Worm (Caenorhabditis elegans) whole organism, L3 larva: ENCODE data around the gene Y69H2.15.

Experiments
- R02D3.7 ChIP-seq: fragments of 150-350 bp; optimal IDR thresholded peaks from 2 replicates; lab custom pipeline; 2014; ENCODE audit warnings: missing biosample characterization, missing genetic modification characterization
- ZK546.5 ChIP-seq: sonication (generic microtip); optimal IDR thresholded peaks from 2 replicates; lab custom pipeline; 2017; ENCODE audit warnings: missing biosample characterization, missing genetic modification characterization
- aly-2 ChIP-seq: fragments of 150-350 bp; optimal IDR thresholded peaks from 2 replicates; lab custom pipeline; 2014; ENCODE audit warnings: missing biosample characterization, missing genetic modification characterization
- ceh-16 ChIP-seq: sonication (generic microtip); optimal IDR thresholded peaks from 2 replicates; lab custom pipeline; 2017; ENCODE audit warnings: missing biosample characterization, missing genetic modification characterization
- ceh-28 ChIP-seq: fragments of 150-350 bp; optimal IDR thresholded peaks from 2 replicates; lab custom pipeline; 2014; ENCODE audit warnings: missing biosample characterization, missing genetic modification reagents, missing genetic modification characterization
- ceh-9 ChIP-seq: sonication (generic microtip); optimal IDR thresholded peaks from 2 replicates; lab custom pipeline; 2018; ENCODE audit warnings: missing biosample characterization, missing genetic modification characterization
- daf-12 ChIP-seq: fragments of 150-350 bp; optimal IDR thresholded peaks from 2 replicates; lab custom pipeline; 2014; ENCODE audit warnings: missing biosample characterization, missing genetic modification reagents, missing genetic modification characterization
- egl-27 ChIP-seq: sonication (generic microtip); optimal IDR thresholded peaks from 4 replicates; lab custom pipeline; 2017; ENCODE audit warnings: missing biosample characterization, missing genetic modification reagents, missing genetic modification characterization
- egl-5 ChIP-seq: fragments of 150-350 bp; optimal IDR thresholded peaks from 2 replicates; lab custom pipeline; 2017; ENCODE audit warnings: missing biosample characterization, missing genetic modification reagents, missing genetic modification characterization, inconsistent platforms
- elt-1 ChIP-seq: fragments of 150-350 bp; optimal IDR thresholded peaks from 2 replicates; lab custom pipeline; 2014; ENCODE audit warnings: missing biosample characterization, missing genetic modification characterization
- elt-2 ChIP-seq: sonication (generic microtip); optimal IDR thresholded peaks from 2 replicates; lab custom pipeline; 2016; ENCODE audit warnings: missing genetic modification reagents, mild to moderate bottlenecking, missing genetic modification characterization, missing compliant biosample characterization
- eor-1 ChIP-seq, 2 experiments: fragments of 150-350 bp; optimal IDR thresholded peaks; 2 replicates each; lab custom pipeline; 2014 to 2018; ENCODE audit warnings: missing biosample characterization in 2 of 2, missing genetic modification characterization in 2 of 2
- fkh-10 ChIP-seq: sonication (generic microtip); optimal IDR thresholded peaks from 2 replicates; lab custom pipeline; 2017; ENCODE audit warnings: missing biosample characterization, missing genetic modification reagents, missing genetic modification characterization
- fkh-2 ChIP-seq: fragments of 150-350 bp; optimal IDR thresholded peaks from 2 replicates; lab custom pipeline; 2014; ENCODE audit warnings: missing biosample characterization, missing genetic modification reagents, missing genetic modification characterization
- fos-1 ChIP-seq: fragments of 150-350 bp; optimal IDR thresholded peaks from 2 replicates; lab custom pipeline; 2014; ENCODE audit warnings: missing biosample characterization, missing genetic modification characterization
- hmg-11 ChIP-seq: sonication (generic microtip); optimal IDR thresholded peaks from 2 replicates; lab custom pipeline; 2016; ENCODE audit warnings: missing genetic modification characterization, missing compliant biosample characterization
- jun-1 ChIP-seq: fragments of 150-350 bp; optimal IDR thresholded peaks from 2 replicates; lab custom pipeline; 2014; ENCODE audit warnings: missing biosample characterization, missing genetic modification reagents, missing genetic modification characterization
- lin-15B ChIP-seq: fragments of 150-350 bp; optimal IDR thresholded peaks from 2 replicates; lab custom pipeline; 2014; ENCODE audit warnings: missing biosample characterization, missing genetic modification characterization
- lin-39 ChIP-seq: fragments of 150-350 bp; optimal IDR thresholded peaks from 2 replicates; lab custom pipeline; 2018; ENCODE audit warnings: missing biosample characterization, missing genetic modification reagents, missing genetic modification characterization
- lsy-12 ChIP-seq: sonication (generic microtip); optimal IDR thresholded peaks from 2 replicates; lab custom pipeline; 2016; ENCODE audit warnings: mild to moderate bottlenecking, missing genetic modification characterization, missing compliant biosample characterization
- mdl-1 ChIP-seq: fragments of 150-350 bp; optimal IDR thresholded peaks from 2 replicates; lab custom pipeline; 2014; ENCODE audit warnings: missing biosample characterization, missing genetic modification characterization
- mml-1 ChIP-seq: fragments of 150-350 bp; sonication (generic microtip); optimal IDR thresholded peaks from 3 replicates; lab custom pipeline; 2014; ENCODE audit warnings: missing biosample characterization, missing genetic modification characterization
- nfya-1 ChIP-seq: sonication (generic microtip); optimal IDR thresholded peaks from 2 replicates; lab custom pipeline; 2017; ENCODE audit warnings: missing genetic modification characterization, mild to moderate bottlenecking, missing compliant biosample characterization, antibody characterized with exemption, moderate library complexity; ENCODE audit not compliant: insufficient read depth
- nhr-11 ChIP-seq: fragments of 150-350 bp; optimal IDR thresholded peaks from 2 replicates; lab custom pipeline; 2014; ENCODE audit warnings: missing biosample characterization, missing genetic modification characterization
- nhr-12 ChIP-seq: fragments of 150-350 bp; optimal IDR thresholded peaks from 2 replicates; lab custom pipeline; 2014; ENCODE audit warnings: missing biosample characterization, missing genetic modification characterization
- nhr-23 ChIP-seq: fragments of 150-350 bp; optimal IDR thresholded peaks from 2 replicates; lab custom pipeline; 2014; ENCODE audit warnings: missing biosample characterization, missing genetic modification reagents, missing genetic modification characterization
- nhr-25 ChIP-seq: sonication (generic microtip); optimal IDR thresholded peaks from 2 replicates; lab custom pipeline; 2017; ENCODE audit warnings: missing biosample characterization, missing genetic modification characterization
- nhr-43 ChIP-seq: sonication (generic microtip); optimal IDR thresholded peaks from 2 replicates; lab custom pipeline; 2016; ENCODE audit warnings: mild to moderate bottlenecking, missing genetic modification characterization, missing compliant biosample characterization; ENCODE audit not compliant: poor library complexity, severe bottlenecking
- nhr-76 ChIP-seq: fragments of 150-350 bp; sonication (generic microtip); optimal IDR thresholded peaks from 5 replicates; lab custom pipeline; 2014; ENCODE audit warnings: missing biosample characterization, missing genetic modification characterization
- nhr-77 ChIP-seq: fragments of 150-350 bp; optimal IDR thresholded peaks from 2 replicates; lab custom pipeline; 2014; ENCODE audit warnings: missing biosample characterization, missing genetic modification characterization
- pha-4 ChIP-seq: fragments of 150-350 bp; optimal IDR thresholded peaks from 2 replicates; lab custom pipeline; 2014; ENCODE audit warnings: missing biosample characterization, missing genetic modification reagents, missing genetic modification characterization
- pqm-1 ChIP-seq: fragments of 150-350 bp; optimal IDR thresholded peaks from 2 replicates; lab custom pipeline; 2017; ENCODE audit warnings: missing biosample characterization, missing genetic modification characterization, inconsistent platforms
- sea-2 ChIP-seq: fragments of 150-350 bp; sonication (generic microtip); optimal IDR thresholded peaks from 4 replicates; lab custom pipeline; 2014; ENCODE audit warnings: missing biosample characterization, missing genetic modification reagents, missing genetic modification characterization
- skn-1 ChIP-seq: fragments of 150-350 bp; optimal IDR thresholded peaks from 2 replicates; lab custom pipeline; 2014; ENCODE audit warnings: missing biosample characterization, missing genetic modification characterization
- tbx-2 ChIP-seq: sonication (generic microtip); optimal IDR thresholded peaks from 2 replicates; lab custom pipeline; 2016; ENCODE audit warnings: mild to moderate bottlenecking, missing genetic modification characterization, missing compliant biosample characterization
- unc-39 ChIP-seq: sonication (generic microtip); optimal IDR thresholded peaks from 4 replicates; lab custom pipeline; 2017; ENCODE audit warnings: missing biosample characterization, missing genetic modification characterization
- ztf-11 ChIP-seq: fragments of 150-350 bp; optimal IDR thresholded peaks from 2 replicates; lab custom pipeline; 2014; ENCODE audit warnings: missing biosample characterization, missing genetic modification characterization
- ztf-4 ChIP-seq: fragments of 150-350 bp; optimal IDR thresholded peaks from 2 replicates; lab custom pipeline; 2014; ENCODE audit warnings: missing biosample characterization, missing genetic modification characterization

The Y69H2.15 gene

ce11 chrV:18664026-18664425 is 37.4 kb upstream of the Y69H2.15 start, which contains the start of gene Y69H2.3:
Y69H2.3 (minus strand) TSS chrV:18664126.
- TF ChIP-seq daf-12, result no peak
- no peak for TF ChIP-seq ceh-9 (tag; lab: Kevin White, UChicago)
- TF ChIP-seq mml-1 (tag; lab: Kevin White, UChicago), result no peak
- no peak for TF ChIP-seq lsy-12 (tag; lab: Kevin White, UChicago)
- no peak for TF ChIP-seq pha-4
- no peak for TF ChIP-seq pqm-1 (tag; lab: Kevin White, UChicago)
- TF ChIP-seq ZK546.5 (tag; lab: Kevin White, UChicago), result no peak
- no peak for TF ChIP-seq aly-2
- no peak for TF ChIP-seq nhr-76
- no peak for TF ChIP-seq nhr-77 (tag; lab: Kevin White, UChicago)
- TF ChIP-seq mdl-1 (tag; lab: Kevin White, UChicago), result no peak
- no peak for TF ChIP-seq elt-1 (tag; lab: Kevin White, UChicago)
- no peak for TF ChIP-seq R02D3.7 (tag; lab: Kevin White, UChicago)
- TF ChIP-seq, all 47 proteins: peak for 0

- TF ChIP-seq lsy-12 (tag; lab: Kevin White, UChicago) (no peak), skn-1 (no peak), ceh-9 (tag; lab: Kevin White, UChicago) (no peak), ZK546.5 (tag; lab: Kevin White, UChicago) (no peak), nhr-25 (tag; lab: Kevin White, UChicago) (no peak), nhr-12 (tag; lab: Kevin White, UChicago) (no peak)
Measured at ce11 chrV:18662333-18662732, 35.7 kb upstream of the Y69H2.15 start.

- no peak for TF ChIP-seq nhr-76
- no peak for TF ChIP-seq fos-1
- TF ChIP-seq elt-2, result no peak
- TF ChIP-seq elt-1 (tag; lab: Kevin White, UChicago), result no peak
- TF ChIP-seq lin-15B (tag; lab: Kevin White, UChicago), result no peak
- no peak for TF ChIP-seq ceh-28 (tag; lab: Kevin White, UChicago)
- no peak for TF ChIP-seq ceh-9 (tag; lab: Kevin White, UChicago)
- no peak for TF ChIP-seq ztf-11 (tag; lab: Kevin White, UChicago)
- no peak for TF ChIP-seq egl-27 (tag; lab: Kevin White, UChicago)
- no peak for TF ChIP-seq sea-2
- TF ChIP-seq nfya-1 (tag; lab: Kevin White, UChicago), result no peak
- TF ChIP-seq daf-12, result no peak
- no peak for TF ChIP-seq nhr-23
- no peak for TF ChIP-seq tbx-2
- TF ChIP-seq jun-1 (tag; lab: Kevin White, UChicago), result no peak
Measured at ce11 chrV:18658914-18659313, 32.2 kb upstream of the Y69H2.15 start.

- TF ChIP-seq eor-1 (tag; optimal IDR thresholded peaks at IDR 0.05; lab: Kevin White, UChicago) (no peak), pha-4 (no peak), fkh-10 (GFP tag; lab: Kevin White, UChicago) (no peak), ztf-4 (tag; lab: Kevin White, UChicago) (no peak), daf-12 (no peak), skn-1 (no peak), aly-2 (no peak), fkh-2 (tag; lab: Kevin White, UChicago) (no peak), ceh-9 (tag; lab: Kevin White, UChicago) (no peak), elt-1 (tag; lab: Kevin White, UChicago) (no peak), lin-39 (tag; lab: Kevin White, UChicago) (no peak), mml-1 (tag; lab: Kevin White, UChicago) (no peak), ceh-16 (tag; lab: Kevin White, UChicago) (no peak), nhr-23 (no peak), mdl-1 (tag; lab: Kevin White, UChicago) (no peak), nhr-43 (tag; lab: Kevin White, UChicago) (no peak)
Measured at ce11 chrV:18657391-18657790, 30.7 kb upstream of the Y69H2.15 start.

DNA sequence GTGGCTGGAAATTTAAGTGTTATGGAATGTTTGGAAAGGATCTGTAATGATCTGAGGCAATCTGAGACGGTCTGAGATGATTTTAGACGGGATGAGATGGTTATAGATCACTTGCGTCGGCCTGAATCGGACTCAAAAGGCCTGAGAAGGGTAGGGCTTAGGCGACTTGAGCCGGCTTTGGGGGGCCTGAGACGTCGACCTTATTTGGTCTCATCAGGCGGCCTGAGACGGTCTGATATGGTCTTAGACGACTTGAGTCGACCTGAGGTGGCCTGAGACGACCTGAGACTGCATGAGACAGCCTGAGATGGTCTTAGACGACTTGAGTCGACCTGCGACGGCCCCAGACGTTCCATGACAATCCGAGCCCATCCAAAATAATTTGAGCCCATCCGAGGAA is 29.7 kb upstream of the Y69H2.15 start:
- no peak for TF ChIP-seq hmg-11 (tag; lab: Kevin White, UChicago)
- no peak for TF ChIP-seq pha-4
- no peak for TF ChIP-seq sea-2
- no peak for TF ChIP-seq unc-39
- TF ChIP-seq egl-5, result no peak
- TF ChIP-seq nhr-12 (tag; lab: Kevin White, UChicago), result no peak
- TF ChIP-seq R02D3.7 (tag; lab: Kevin White, UChicago), result no peak
- no peak for TF ChIP-seq mdl-1 (tag; lab: Kevin White, UChicago)
- TF ChIP-seq daf-12, result no peak
- TF ChIP-seq lin-15B (tag; lab: Kevin White, UChicago), result no peak
- no peak for TF ChIP-seq nhr-11 (tag; lab: Kevin White, UChicago)
